Fruit fly (Drosophila melanogaster) whole organism, embryonic: ENCODE measurements around the gene CG31259.

Source experiments
- B-H2 ChIP-seq: fragments of 200-800 bp; sonication (Bioruptor generic); optimal IDR thresholded peaks from 2 replicates; lab custom pipeline; 2018; ENCODE audit warnings: missing biosample characterization, mild to moderate bottlenecking, missing genetic modification characterization
- CG11695 ChIP-seq: fragments of 200-800 bp; sonication (Bioruptor generic); IDR thresholded peaks from 3 replicates; pipeline ENCODE4 v1.3.6; 2022; ENCODE audit warnings: missing biosample characterization, missing genetic modification characterization
- CG4360 ChIP-seq: fragments of 200-800 bp; sonication (Bioruptor generic); IDR thresholded peaks from 2 replicates; pipeline ENCODE4 v1.3.6; 2022; ENCODE audit warnings: missing biosample characterization, missing genetic modification characterization
- CG43689 ChIP-seq: fragments of 200-800 bp; sonication (Bioruptor generic); IDR thresholded peaks from 2 replicates; pipeline ENCODE4 v1.3.6; 2022; ENCODE audit warnings: missing biosample characterization, missing genetic modification characterization
- CG6254 ChIP-seq: fragments of 200-800 bp; sonication (Bioruptor generic); optimal IDR thresholded peaks from 3 replicates; lab custom pipeline; 2017; ENCODE audit warnings: mild to moderate bottlenecking, missing biosample characterization, missing genetic modification reagents, missing genetic modification characterization
- Dbx ChIP-seq: fragments of 200-800 bp; sonication (Bioruptor generic); IDR thresholded peaks from 3 replicates; pipeline ENCODE4 v1.3.6; 2022; ENCODE audit warnings: missing biosample characterization, missing genetic modification characterization
- Hand ChIP-seq: fragments of 200-800 bp; sonication (Bioruptor generic); optimal IDR thresholded peaks from 2 replicates; lab custom pipeline; 2017; ENCODE audit warnings: mild to moderate bottlenecking, missing biosample characterization, missing genetic modification reagents, missing genetic modification characterization
- Hr3 ChIP-seq: fragments of 200-800 bp; sonication (Bioruptor generic); optimal IDR thresholded peaks from 3 replicates; lab custom pipeline; 2016; ENCODE audit warnings: missing biosample characterization, missing genetic modification characterization
- Lpt ChIP-seq: fragments of >200 bp; optimal IDR thresholded peaks from 2 replicates; lab custom pipeline; 2018; ENCODE audit warnings: missing biosample characterization, missing genetic modification characterization
- PHDP ChIP-seq: fragments of 200-800 bp; sonication (Bioruptor generic); optimal IDR thresholded peaks from 3 replicates; lab custom pipeline; 2018; ENCODE audit warnings: missing biosample characterization, mild to moderate bottlenecking, missing genetic modification characterization, moderate library complexity
- Scr ChIP-seq: fragments of 200-800 bp; sonication (Bioruptor generic); IDR thresholded peaks from 2 replicates; pipeline ENCODE4 v1.3.6; 2022; ENCODE audit warnings: missing biosample characterization, missing genetic modification characterization; ENCODE audit not compliant: partially characterized antibody
- crp ChIP-seq, 2 experiments: fragments of 200-800 bp; sonication (Bioruptor generic); optimal IDR thresholded peaks; 2 replicates in 1 of 2; 3 replicates in 1 of 2; lab custom pipeline; 2017; ENCODE audit warnings: missing biosample characterization in 2 of 2, missing genetic modification characterization in 2 of 2, mild to moderate bottlenecking in 1 of 2, moderate library complexity in 1 of 2
- gro ChIP-seq: fragments of 200-800 bp; sonication (Bioruptor generic); optimal IDR thresholded peaks from 2 replicates; lab custom pipeline; 2016; ENCODE audit warnings: missing biosample characterization, missing genetic modification characterization
- oc ChIP-seq: fragments of 200-800 bp; sonication (Bioruptor generic); optimal IDR thresholded peaks from 2 replicates; lab custom pipeline; 2018; ENCODE audit warnings: missing biosample characterization, mild to moderate bottlenecking, missing genetic modification characterization, moderate library complexity
- slbo ChIP-seq: fragments of 200-800 bp; sonication (Bioruptor generic); IDR thresholded peaks from 2 replicates; pipeline ENCODE4 v1.3.6; 2022; ENCODE audit warnings: missing biosample characterization, missing genetic modification characterization
- tgo ChIP-seq: fragments of 200-800 bp; sonication (Bioruptor generic); IDR thresholded peaks from 3 replicates; pipeline ENCODE4 v1.3.6; 2022; ENCODE audit warnings: missing biosample characterization, missing genetic modification characterization
- zf30C ChIP-seq: fragments of 200-800 bp; sonication (Bioruptor generic); optimal IDR thresholded peaks from 3 replicates; lab custom pipeline; 2018; ENCODE audit warnings: missing biosample characterization, mild to moderate bottlenecking, missing genetic modification characterization

The CG31259 gene

DNA sequence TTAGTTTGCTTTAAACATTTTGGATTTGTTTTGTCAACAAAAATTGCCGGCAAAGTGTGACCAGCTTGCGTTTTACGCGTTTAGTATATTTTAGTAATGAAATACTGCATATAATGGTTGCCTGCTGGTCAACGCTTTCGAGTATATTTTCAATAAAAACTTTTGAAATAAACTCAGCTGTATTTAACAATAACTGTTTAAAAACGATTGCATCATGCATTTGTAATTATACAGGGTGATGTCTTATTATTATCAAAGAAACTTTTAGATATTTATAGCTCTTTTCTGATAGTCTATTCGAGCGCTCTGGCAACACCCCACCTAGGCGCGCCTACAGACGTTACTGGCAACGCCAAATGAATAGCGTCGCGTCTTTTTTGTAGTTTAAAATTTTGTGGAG is 40.0 kb downstream of the CG31259 start, which contains the start of gene Cenp-C (continued):
- TF ChIP-seq CG6254 (GFP tag; lab: Kevin White, UChicago) (no peak), Lpt (no peak), zf30C (no peak), crp (GFP tag; optimal IDR thresholded peaks at IDR 0.05; lab: Kevin White, UChicago) (no peak), Hand (GFP tag; lab: Kevin White, UChicago) (no peak), B-H2 (no peak), CG11695 (GFP tag; lab: Robert Waterston, UW) (no peak), oc (no peak), Scr (GFP tag; lab: Robert Waterston, UW) (peak; percentile 49; the same call in 1 of the 2 replicates), CG4360 (no peak), tgo (no peak), CG43689 (GFP tag; lab: Robert Waterston, UW) (no peak), PHDP (no peak), Dbx (GFP tag; lab: Robert Waterston, UW) (no peak), Hr3 (GFP tag; lab: Kevin White, UChicago) (peak; percentile 17), gro (GFP tag; lab: Kevin White, UChicago) (peak; percentile 53), slbo (GFP tag; lab: Robert Waterston, UW) (peak; percentile 57; the same call in 1 of the 2 replicates)
